Fruit fly (Drosophila melanogaster): Measurements from ENCODE around the gene Cip4.

dm6 chr3L:4318677-4319580, 45.0 kb downstream of the Cip4 start, which contains the start of gene PMP34:
- TF ChIP-seq CG8478 (optimal IDR thresholded peaks at IDR 0.05) (no peak), CTCF (optimal IDR thresholded peaks at IDR 0.05) (no peak)

Measured in S2 (cell line).